Worm (Caenorhabditis elegans) whole organism, L4 larva: ENCODE measurements around the gene C53C11.5.
A peak's percentile ranks its signal among the peaks of the same experiment; 100 is the strongest.

ENCODE experiments used
- D1046.2 ChIP-seq: fragments of 200-800 bp; sonication (Bioruptor generic); IDR thresholded peaks from 2 replicates; pipeline ENCODE4 v1.3.6; 2022; ENCODE audit warnings: missing genetic modification characterization, missing compliant biosample characterization
- F26F4.8 ChIP-seq: fragments of 200-800 bp; sonication (Bioruptor generic); conservative IDR thresholded peaks from 2 replicates; pipeline ENCODE4 v1.3.6; 2022; ENCODE audit warnings: missing genetic modification characterization, missing compliant biosample characterization
- F37D6.2 ChIP-seq: sonication (generic microtip); optimal IDR thresholded peaks from 2 replicates; lab custom pipeline; 2016; ENCODE audit warnings: mild to moderate bottlenecking, missing genetic modification characterization, missing compliant biosample characterization
- R02D3.7 ChIP-seq: fragments of 150-350 bp; sonication (generic microtip); optimal IDR thresholded peaks from 3 replicates; lab custom pipeline; 2014; ENCODE audit warnings: missing biosample characterization, missing genetic modification characterization
- T20F7.1 ChIP-seq: fragments of 200-800 bp; sonication (Bioruptor generic); optimal IDR thresholded peaks from 2 replicates; lab custom pipeline; 2018; ENCODE audit warnings: mild to moderate bottlenecking, missing genetic modification characterization, missing compliant biosample characterization
- ceh-44 ChIP-seq: fragments of 200-800 bp; sonication (Bioruptor generic); IDR thresholded peaks from 2 replicates; pipeline ENCODE4 v1.3.6; 2022; ENCODE audit warnings: missing genetic modification reagents, missing genetic modification characterization, missing compliant biosample characterization
- ctbp-1 ChIP-seq: fragments of 200-800 bp; sonication (Bioruptor generic); IDR thresholded peaks from 2 replicates; pipeline ENCODE4 v1.3.6; 2022; ENCODE audit warnings: missing genetic modification reagents, missing genetic modification characterization, missing compliant biosample characterization
- daf-16 ChIP-seq, 3 experiments: sonication (generic microtip); optimal IDR thresholded peaks; 2 replicates each; lab custom pipeline; 2016 to 2017; ENCODE audit warnings: missing genetic modification characterization in 3 of 3, missing genetic modification reagents in 3 of 3, mild to moderate bottlenecking in 2 of 3, missing compliant biosample characterization in 2 of 3, missing biosample characterization in 1 of 3, moderate library complexity in 1 of 3
- duxl-1 ChIP-seq: sonication (generic microtip); optimal IDR thresholded peaks from 2 replicates; lab custom pipeline; 2016; ENCODE audit warnings: mild to moderate bottlenecking, missing genetic modification characterization, moderate library complexity, missing compliant biosample characterization; ENCODE audit not compliant: poor library complexity
- egl-27 ChIP-seq: sonication (generic microtip); optimal IDR thresholded peaks from 3 replicates; lab custom pipeline; 2017; ENCODE audit warnings: missing biosample characterization, missing genetic modification reagents, missing genetic modification characterization
- egl-43 ChIP-seq: fragments of 200-800 bp; sonication (Bioruptor generic); IDR thresholded peaks from 2 replicates; pipeline ENCODE4 v1.3.6; 2022; ENCODE audit warnings: missing genetic modification reagents, missing genetic modification characterization, missing compliant biosample characterization
- hlh-11 ChIP-seq: fragments of 200-800 bp; sonication (Bioruptor generic); optimal IDR thresholded peaks from 2 replicates; lab custom pipeline; 2018; ENCODE audit warnings: mild to moderate bottlenecking, missing genetic modification characterization, missing compliant biosample characterization
- hmg-1.1 ChIP-seq: fragments of 200-800 bp; sonication (Bioruptor generic); IDR thresholded peaks from 2 replicates; pipeline ENCODE4 v1.3.6; 2022; ENCODE audit warnings: missing genetic modification reagents, missing genetic modification characterization, missing compliant biosample characterization
- lim-7 ChIP-seq: fragments of 200-800 bp; sonication (Bioruptor generic); IDR thresholded peaks from 2 replicates; pipeline ENCODE4 v1.3.6; 2022; ENCODE audit warnings: missing genetic modification characterization, missing compliant biosample characterization
- lin-13 ChIP-seq: fragments of 150-350 bp; optimal IDR thresholded peaks from 2 replicates; lab custom pipeline; 2014; ENCODE audit warnings: missing biosample characterization, missing genetic modification reagents, missing genetic modification characterization
- lin-29 ChIP-seq: fragments of 200-800 bp; sonication (Bioruptor generic); IDR thresholded peaks from 2 replicates; pipeline ENCODE4 v1.3.6; 2022; ENCODE audit warnings: missing genetic modification reagents, missing genetic modification characterization, missing compliant biosample characterization
- lin-38 ChIP-seq: fragments of 200-800 bp; sonication (Bioruptor generic); IDR thresholded peaks from 2 replicates; pipeline ENCODE4 v1.3.6; 2022; ENCODE audit warnings: missing genetic modification reagents, missing genetic modification characterization, missing compliant biosample characterization
- lir-3 ChIP-seq: sonication (generic microtip); optimal IDR thresholded peaks from 2 replicates; lab custom pipeline; 2016; ENCODE audit warnings: mild to moderate bottlenecking, missing genetic modification characterization, missing compliant biosample characterization
- lsy-2 ChIP-seq, 2 experiments: fragments of 150-350 bp in 1 of 2; sonication (generic microtip) in 1 of 2; optimal IDR thresholded peaks; 2 replicates each; lab custom pipeline; 2014 to 2017; ENCODE audit warnings: missing biosample characterization in 2 of 2, missing genetic modification characterization in 2 of 2
- madf-5 ChIP-seq, 2 experiments: fragments of 200-800 bp; sonication (Bioruptor generic); IDR thresholded peaks; 2 replicates each; pipeline ENCODE4 v1.3.6; 2022; ENCODE audit warnings: missing compliant biosample characterization in 2 of 2, missing genetic modification characterization in 2 of 2
- mxl-3 ChIP-seq: fragments of 200-800 bp; sonication (Bioruptor generic); optimal IDR thresholded peaks from 2 replicates; lab custom pipeline; 2018; ENCODE audit warnings: mild to moderate bottlenecking, missing genetic modification characterization, missing compliant biosample characterization
- nhr-237 ChIP-seq: sonication (generic microtip); optimal IDR thresholded peaks from 2 replicates; lab custom pipeline; 2017; ENCODE audit warnings: missing biosample characterization, missing genetic modification characterization
- nhr-25 ChIP-seq: sonication (generic microtip); optimal IDR thresholded peaks from 2 replicates; lab custom pipeline; 2017; ENCODE audit warnings: missing genetic modification characterization, mild to moderate bottlenecking, missing compliant biosample characterization, antibody characterized with exemption, moderate library complexity, borderline replicate concordance; ENCODE audit not compliant: insufficient read depth
- nhr-76 ChIP-seq: fragments of 150-350 bp; optimal IDR thresholded peaks from 2 replicates; lab custom pipeline; 2014; ENCODE audit warnings: missing biosample characterization, missing genetic modification characterization
- pha-4 ChIP-seq, 2 experiments: fragments of 150-350 bp in 1 of 2; fragments of 200-800 bp in 1 of 2; sonication (Bioruptor generic) in 1 of 2; IDR thresholded peaks in 1 of 2; optimal IDR thresholded peaks in 1 of 2; 2 replicates each; pipeline versions ENCODE4 v1.3.6 to Lab custom; 2014 to 2022; ENCODE audit warnings: missing genetic modification characterization in 2 of 2, missing genetic modification reagents in 2 of 2, missing biosample characterization in 1 of 2, missing compliant biosample characterization in 1 of 2
- pqm-1 ChIP-seq: sonication (generic microtip); optimal IDR thresholded peaks from 2 replicates; lab custom pipeline; 2017; ENCODE audit warnings: missing biosample characterization, missing genetic modification characterization
- rbr-2 ChIP-seq: sonication (generic microtip); optimal IDR thresholded peaks from 2 replicates; lab custom pipeline; 2016; ENCODE audit warnings: missing genotype, missing genetic modification characterization, missing compliant biosample characterization
- saeg-2 ChIP-seq: fragments of 200-800 bp; sonication (Bioruptor generic); IDR thresholded peaks from 2 replicates; pipeline ENCODE4 v1.3.6; 2022; ENCODE audit warnings: missing genetic modification reagents, missing genetic modification characterization, missing compliant biosample characterization
- set-16 ChIP-seq: fragments of 200-800 bp; sonication (Bioruptor generic); IDR thresholded peaks from 2 replicates; pipeline ENCODE4 v1.3.6; 2022; ENCODE audit warnings: missing genetic modification reagents, missing genetic modification characterization, missing compliant biosample characterization
- snpc-1.2 ChIP-seq: fragments of 200-800 bp; sonication (Bioruptor generic); IDR thresholded peaks from 2 replicates; pipeline ENCODE4 v1.3.6; 2022; ENCODE audit warnings: missing genetic modification reagents, missing genetic modification characterization, missing compliant biosample characterization
- tra-1 ChIP-seq: fragments of 200-800 bp; sonication (Bioruptor generic); IDR thresholded peaks from 2 replicates; pipeline ENCODE4 v1.3.6; 2022; ENCODE audit warnings: missing genetic modification reagents, missing genetic modification characterization, missing compliant biosample characterization
- unc-62 ChIP-seq, 3 experiments: fragments of 150-350 bp in 1 of 3; sonication (generic microtip); optimal IDR thresholded peaks in 2 of 3; peaks in 1 of 3; 1 replicate in 1 of 3; 2 replicates in 2 of 3; lab custom pipeline; 2014 to 2017; ENCODE audit warnings: missing biosample characterization in 3 of 3, missing genetic modification characterization in 3 of 3, missing genetic modification reagents in 3 of 3, missing genotype in 1 of 3
- vab-7 ChIP-seq: fragments of 200-800 bp; sonication (Bioruptor generic); IDR thresholded peaks from 2 replicates; pipeline ENCODE4 v1.3.6; 2022; ENCODE audit warnings: missing genetic modification reagents, missing genetic modification characterization, missing compliant biosample characterization
- zag-1 ChIP-seq: fragments of 150-350 bp; optimal IDR thresholded peaks from 2 replicates; lab custom pipeline; 2014; ENCODE audit warnings: missing biosample characterization, missing genetic modification characterization
- ztf-11 ChIP-seq: fragments of 150-350 bp; optimal IDR thresholded peaks from 2 replicates; lab custom pipeline; 2014; ENCODE audit warnings: missing biosample characterization, missing genetic modification characterization

The C53C11.5 gene

ce11 chrX:17297408-17297807, 36.4 kb upstream of the C53C11.5 start:
- TF ChIP-seq ztf-11 (no peak), hlh-11 (peak; percentile 16), set-16 (GFP tag; lab: Robert Waterston, UW) (no peak), lsy-2 (tag; optimal IDR thresholded peaks at IDR 0.05; lab: Kevin White, UChicago) (peak in 1 of 2 experiments; percentile 79), lin-38 (GFP tag; lab: Robert Waterston, UW) (peak; percentile 67)
- TF ChIP-seq, all 104 proteins: peak for 3

- TF ChIP-seq lin-38 (GFP tag; lab: Robert Waterston, UW) (no peak), egl-43 (GFP tag; lab: Robert Waterston, UW) (peak; percentile 23; the same call in 1 of the 2 replicates), lsy-2 (tag; optimal IDR thresholded peaks at IDR 0.05; lab: Kevin White, UChicago) (no peak), tra-1 (GFP tag; lab: Robert Waterston, UW) (no peak), unc-62 (GFP tag; optimal IDR thresholded peaks at IDR 0.05 in 1 of 2; lab: Kevin White, UChicago) (peak in 1 of 2 experiments; percentile 6), unc-62 (tag; optimal IDR thresholded peaks at IDR 0.05; lab: Kevin White, UChicago) (no peak), mxl-3 (GFP tag; lab: Kevin White, UChicago) (no peak)
Observed at ce11 chrX:17300735-17301134, 33.1 kb upstream of the C53C11.5 start.

- TF ChIP-seq R02D3.7 (no peak), pqm-1 (tag; lab: Kevin White, UChicago) (no peak), snpc-1.2 (GFP tag; lab: Robert Waterston, UW) (no peak), unc-62 (GFP tag; optimal IDR thresholded peaks at IDR 0.05 in 1 of 2; lab: Kevin White, UChicago) (no peak), unc-62 (tag; optimal IDR thresholded peaks at IDR 0.05; lab: Kevin White, UChicago) (no peak), ceh-44 (GFP tag; lab: Robert Waterston, UW) (no peak), D1046.2 (no peak), nhr-76 (tag; lab: Kevin White, UChicago) (no peak), tra-1 (GFP tag; lab: Robert Waterston, UW) (no peak), F37D6.2 (tag; lab: Kevin White, UChicago) (no peak), duxl-1 (tag; lab: Kevin White, UChicago) (no peak), madf-5 (GFP tag; IDR thresholded peaks at IDR 0.05; lab: Robert Waterston, UW) (no peak), vab-7 (no peak), T20F7.1 (no peak), lin-29 (no peak), nhr-25 (tag; lab: Kevin White, UChicago) (no peak), lin-13 (GFP tag; lab: Kevin White, UChicago) (no peak), set-16 (GFP tag; lab: Robert Waterston, UW) (no peak)
Observed at ce11 chrX:17301900-17302299, 32.0 kb upstream of the C53C11.5 start, which contains the start of gene C33E10.10. Gene C33E10.10 (minus strand): TSS chrX:17302000.

ce11 chrX:17302419-17302818, 31.4 kb upstream of the C53C11.5 start, which contains the start of gene fbxa-120:
Gene fbxa-120 (plus strand): TSS chrX:17302719.
- TF ChIP-seq madf-5 (GFP tag; IDR thresholded peaks at IDR 0.05; lab: Robert Waterston, UW) (no peak), ztf-11 (no peak), F26F4.8 (GFP tag; lab: Robert Waterston, UW) (no peak), saeg-2 (GFP tag; lab: Robert Waterston, UW) (no peak), hmg-1.1 (no peak), ceh-44 (GFP tag; lab: Robert Waterston, UW) (no peak), lin-29 (no peak), egl-27 (tag; lab: Kevin White, UChicago) (no peak), pha-4 (GFP tag; IDR thresholded peaks at IDR 0.05; lab: Robert Waterston, UW) (no peak), pha-4 (tag; optimal IDR thresholded peaks at IDR 0.05; lab: Kevin White, UChicago) (no peak), nhr-237 (no peak), lim-7 (no peak), zag-1 (no peak), ctbp-1 (no peak), daf-16 (GFP tag; optimal IDR thresholded peaks at IDR 0.05; lab: Kevin White, UChicago) (no peak), daf-16 (tag; optimal IDR thresholded peaks at IDR 0.05; lab: Kevin White, UChicago) (no peak), lir-3 (tag; lab: Kevin White, UChicago) (no peak), rbr-2 (no peak)
